Worm (Caenorhabditis elegans) whole organism, L3 larva: Measurements from ENCODE around the gene C04E7.1.
"Not testable (repeated sequence)": the region's sequence is repeated elsewhere in the genome, so short reads cannot be mapped to it uniquely, and the experiment has no call there.

Experiments used
- ZK546.5 ChIP-seq: sonication (generic microtip); optimal IDR thresholded peaks from 2 replicates; lab custom pipeline; 2017; ENCODE audit warnings: missing biosample characterization, missing genetic modification characterization
- aly-2 ChIP-seq: fragments of 150-350 bp; optimal IDR thresholded peaks from 2 replicates; lab custom pipeline; 2014; ENCODE audit warnings: missing biosample characterization, missing genetic modification characterization
- ama-1 ChIP-seq: fragments of 150-350 bp; optimal IDR thresholded peaks from 2 replicates; lab custom pipeline; 2018
- ceh-16 ChIP-seq: sonication (generic microtip); optimal IDR thresholded peaks from 2 replicates; lab custom pipeline; 2017; ENCODE audit warnings: missing biosample characterization, missing genetic modification characterization
- ceh-28 ChIP-seq: fragments of 150-350 bp; optimal IDR thresholded peaks from 2 replicates; lab custom pipeline; 2014; ENCODE audit warnings: missing biosample characterization, missing genetic modification reagents, missing genetic modification characterization
- ceh-82 ChIP-seq: fragments of 150-350 bp; optimal IDR thresholded peaks from 2 replicates; lab custom pipeline; 2014; ENCODE audit warnings: missing biosample characterization, missing genetic modification characterization
- daf-12 ChIP-seq: fragments of 150-350 bp; optimal IDR thresholded peaks from 2 replicates; lab custom pipeline; 2014; ENCODE audit warnings: missing biosample characterization, missing genetic modification reagents, missing genetic modification characterization
- egl-27 ChIP-seq: sonication (generic microtip); optimal IDR thresholded peaks from 4 replicates; lab custom pipeline; 2017; ENCODE audit warnings: missing biosample characterization, missing genetic modification reagents, missing genetic modification characterization
- egl-5 ChIP-seq: fragments of 150-350 bp; optimal IDR thresholded peaks from 2 replicates; lab custom pipeline; 2017; ENCODE audit warnings: missing biosample characterization, missing genetic modification reagents, missing genetic modification characterization, inconsistent platforms
- elt-1 ChIP-seq: fragments of 150-350 bp; optimal IDR thresholded peaks from 2 replicates; lab custom pipeline; 2014; ENCODE audit warnings: missing biosample characterization, missing genetic modification characterization
- elt-2 ChIP-seq: sonication (generic microtip); optimal IDR thresholded peaks from 2 replicates; lab custom pipeline; 2016; ENCODE audit warnings: missing genetic modification reagents, mild to moderate bottlenecking, missing genetic modification characterization, missing compliant biosample characterization
- elt-3 ChIP-seq, 3 experiments: fragments of 150-350 bp in 1 of 3; sonication (generic microtip) in 2 of 3; optimal IDR thresholded peaks; 2 replicates in 2 of 3; 4 replicates in 1 of 3; lab custom pipeline; 2014 to 2017; ENCODE audit warnings: missing biosample characterization in 3 of 3, missing genetic modification characterization in 3 of 3
- eor-1 ChIP-seq, 2 experiments: fragments of 150-350 bp; optimal IDR thresholded peaks; 2 replicates each; lab custom pipeline; 2014 to 2018; ENCODE audit warnings: missing biosample characterization in 2 of 2, missing genetic modification characterization in 2 of 2
- fkh-10 ChIP-seq: sonication (generic microtip); optimal IDR thresholded peaks from 2 replicates; lab custom pipeline; 2017; ENCODE audit warnings: missing biosample characterization, missing genetic modification reagents, missing genetic modification characterization
- fkh-2 ChIP-seq: fragments of 150-350 bp; optimal IDR thresholded peaks from 2 replicates; lab custom pipeline; 2014; ENCODE audit warnings: missing biosample characterization, missing genetic modification reagents, missing genetic modification characterization
- fos-1 ChIP-seq: fragments of 150-350 bp; optimal IDR thresholded peaks from 2 replicates; lab custom pipeline; 2014; ENCODE audit warnings: missing biosample characterization, missing genetic modification characterization
- hmg-11 ChIP-seq: sonication (generic microtip); optimal IDR thresholded peaks from 2 replicates; lab custom pipeline; 2016; ENCODE audit warnings: missing genetic modification characterization, missing compliant biosample characterization
- jun-1 ChIP-seq: fragments of 150-350 bp; optimal IDR thresholded peaks from 2 replicates; lab custom pipeline; 2014; ENCODE audit warnings: missing biosample characterization, missing genetic modification reagents, missing genetic modification characterization
- lin-15B ChIP-seq: fragments of 150-350 bp; optimal IDR thresholded peaks from 2 replicates; lab custom pipeline; 2014; ENCODE audit warnings: missing biosample characterization, missing genetic modification characterization
- lin-39 ChIP-seq: fragments of 150-350 bp; optimal IDR thresholded peaks from 2 replicates; lab custom pipeline; 2018; ENCODE audit warnings: missing biosample characterization, missing genetic modification reagents, missing genetic modification characterization
- lsy-12 ChIP-seq: sonication (generic microtip); optimal IDR thresholded peaks from 2 replicates; lab custom pipeline; 2016; ENCODE audit warnings: mild to moderate bottlenecking, missing genetic modification characterization, missing compliant biosample characterization
- mdl-1 ChIP-seq: fragments of 150-350 bp; optimal IDR thresholded peaks from 2 replicates; lab custom pipeline; 2014; ENCODE audit warnings: missing biosample characterization, missing genetic modification characterization
- mml-1 ChIP-seq: fragments of 150-350 bp; sonication (generic microtip); optimal IDR thresholded peaks from 3 replicates; lab custom pipeline; 2014; ENCODE audit warnings: missing biosample characterization, missing genetic modification characterization
- nfya-1 ChIP-seq: sonication (generic microtip); optimal IDR thresholded peaks from 2 replicates; lab custom pipeline; 2017; ENCODE audit warnings: missing genetic modification characterization, mild to moderate bottlenecking, missing compliant biosample characterization, antibody characterized with exemption, moderate library complexity; ENCODE audit not compliant: insufficient read depth
- nhr-11 ChIP-seq: fragments of 150-350 bp; optimal IDR thresholded peaks from 2 replicates; lab custom pipeline; 2014; ENCODE audit warnings: missing biosample characterization, missing genetic modification characterization
- nhr-12 ChIP-seq: fragments of 150-350 bp; optimal IDR thresholded peaks from 2 replicates; lab custom pipeline; 2014; ENCODE audit warnings: missing biosample characterization, missing genetic modification characterization
- nhr-23 ChIP-seq: fragments of 150-350 bp; optimal IDR thresholded peaks from 2 replicates; lab custom pipeline; 2014; ENCODE audit warnings: missing biosample characterization, missing genetic modification reagents, missing genetic modification characterization
- nhr-25 ChIP-seq: sonication (generic microtip); optimal IDR thresholded peaks from 2 replicates; lab custom pipeline; 2017; ENCODE audit warnings: missing biosample characterization, missing genetic modification characterization
- nhr-28 ChIP-seq: fragments of 150-350 bp; optimal IDR thresholded peaks from 2 replicates; lab custom pipeline; 2014; ENCODE audit warnings: missing biosample characterization, missing genetic modification characterization
- nhr-43 ChIP-seq: sonication (generic microtip); optimal IDR thresholded peaks from 2 replicates; lab custom pipeline; 2016; ENCODE audit warnings: mild to moderate bottlenecking, missing genetic modification characterization, missing compliant biosample characterization; ENCODE audit not compliant: poor library complexity, severe bottlenecking
- nhr-67 ChIP-seq: fragments of 150-350 bp; optimal IDR thresholded peaks from 2 replicates; lab custom pipeline; 2014; ENCODE audit warnings: missing biosample characterization, missing genetic modification characterization
- nhr-76 ChIP-seq: fragments of 150-350 bp; sonication (generic microtip); optimal IDR thresholded peaks from 5 replicates; lab custom pipeline; 2014; ENCODE audit warnings: missing biosample characterization, missing genetic modification characterization
- nhr-77 ChIP-seq: fragments of 150-350 bp; optimal IDR thresholded peaks from 2 replicates; lab custom pipeline; 2014; ENCODE audit warnings: missing biosample characterization, missing genetic modification characterization
- pha-4 ChIP-seq: fragments of 150-350 bp; optimal IDR thresholded peaks from 2 replicates; lab custom pipeline; 2014; ENCODE audit warnings: missing biosample characterization, missing genetic modification reagents, missing genetic modification characterization
- pqm-1 ChIP-seq: fragments of 150-350 bp; optimal IDR thresholded peaks from 2 replicates; lab custom pipeline; 2017; ENCODE audit warnings: missing biosample characterization, missing genetic modification characterization, inconsistent platforms
- sea-2 ChIP-seq: fragments of 150-350 bp; sonication (generic microtip); optimal IDR thresholded peaks from 4 replicates; lab custom pipeline; 2014; ENCODE audit warnings: missing biosample characterization, missing genetic modification reagents, missing genetic modification characterization
- skn-1 ChIP-seq: fragments of 150-350 bp; optimal IDR thresholded peaks from 2 replicates; lab custom pipeline; 2014; ENCODE audit warnings: missing biosample characterization, missing genetic modification characterization
- snpc-4 ChIP-seq: fragments of 150-350 bp; optimal IDR thresholded peaks from 2 replicates; lab custom pipeline; 2014; ENCODE audit warnings: missing biosample characterization, missing genetic modification characterization
- tbx-2 ChIP-seq: sonication (generic microtip); optimal IDR thresholded peaks from 2 replicates; lab custom pipeline; 2016; ENCODE audit warnings: mild to moderate bottlenecking, missing genetic modification characterization, missing compliant biosample characterization
- unc-39 ChIP-seq: sonication (generic microtip); optimal IDR thresholded peaks from 4 replicates; lab custom pipeline; 2017; ENCODE audit warnings: missing biosample characterization, missing genetic modification characterization
- unc-62 ChIP-seq: fragments of 150-350 bp; sonication (generic microtip); optimal IDR thresholded peaks from 4 replicates; lab custom pipeline; 2014; ENCODE audit warnings: missing biosample characterization, missing genetic modification reagents, missing genetic modification characterization
- ztf-11 ChIP-seq: fragments of 150-350 bp; optimal IDR thresholded peaks from 2 replicates; lab custom pipeline; 2014; ENCODE audit warnings: missing biosample characterization, missing genetic modification characterization
- ztf-4 ChIP-seq: fragments of 150-350 bp; optimal IDR thresholded peaks from 2 replicates; lab custom pipeline; 2014; ENCODE audit warnings: missing biosample characterization, missing genetic modification characterization

C04E7.1 gene

ce11 chrX:334452-334851, 23.4 kb upstream of the C04E7.1 start:
- TF ChIP-seq snpc-4 (tag; lab: Kevin White, UChicago) (no peak), nhr-12 (tag; lab: Kevin White, UChicago) (no peak), mdl-1 (tag; lab: Kevin White, UChicago) (no peak), nhr-28 (no peak), aly-2 (tag; lab: Kevin White, UChicago) (no peak), daf-12 (no peak)

- TF ChIP-seq elt-1 (no peak), ZK546.5 (tag; lab: Kevin White, UChicago) (no peak), elt-2 (peak; percentile 37), pqm-1 (tag; lab: Kevin White, UChicago) (peak; percentile 7), nhr-76 (tag; lab: Kevin White, UChicago) (no peak), ama-1 (lab: Kevin White, UChicago) (no peak), ceh-82 (tag; lab: Kevin White, UChicago) (no peak)
Observed at ce11 chrX:343822-344221, 14.1 kb upstream of the C04E7.1 start.

DNA sequence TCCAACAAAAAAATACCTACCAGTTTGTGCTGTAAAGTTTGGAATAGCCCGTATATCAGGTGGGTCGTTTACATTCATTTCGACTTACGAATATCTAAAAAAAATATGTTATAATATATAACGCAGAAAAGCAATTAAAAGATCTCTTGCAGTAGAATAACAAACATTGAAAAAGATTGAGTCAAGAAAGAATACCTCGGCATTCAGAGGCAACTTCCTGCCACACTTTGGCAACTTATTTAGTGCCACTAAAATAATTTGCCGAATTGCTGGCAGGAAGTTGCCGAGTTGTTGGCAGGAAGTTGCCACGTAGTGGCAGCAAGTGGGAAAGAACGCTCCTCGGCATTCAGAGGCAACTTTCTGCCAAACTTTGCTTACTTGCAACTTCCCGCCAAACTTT, 10.8 kb upstream of the C04E7.1 start, which contains the start of gene C04E7.3:
C04E7.3 (minus strand) TSS at position 101 of the 400 bp plus-strand sequence.
- not testable (repeated sequence) for TF ChIP-seq tbx-2 (tag; lab: Kevin White, UChicago); elt-2; aly-2 (tag; lab: Kevin White, UChicago)

DNA sequence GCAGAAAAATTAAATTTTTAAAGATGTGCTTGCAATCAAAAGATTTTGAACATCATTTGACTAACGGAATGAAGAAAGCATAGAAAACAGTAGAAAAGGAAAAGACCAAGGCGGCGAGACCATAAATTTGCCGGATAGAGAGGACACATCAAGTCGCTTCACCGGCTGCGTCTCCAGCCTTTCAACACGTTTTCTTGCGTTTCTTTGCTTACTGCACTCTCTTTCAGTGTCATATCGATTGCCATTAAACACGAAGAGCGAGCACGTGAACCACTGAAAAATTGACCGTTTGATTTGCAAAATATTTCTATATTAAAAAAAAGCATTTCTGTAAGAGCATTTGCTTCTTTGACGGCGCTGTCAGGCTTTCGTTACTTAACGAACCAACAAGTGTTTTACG, 9.8 kb upstream of the C04E7.1 start:
- TF ChIP-seq ceh-28 (tag; lab: Kevin White, UChicago) (peak; percentile 52), nfya-1 (peak; percentile 53), lin-39 (peak; percentile 57), pha-4 (tag; lab: Kevin White, UChicago) (peak; percentile 14), hmg-11 (tag; lab: Kevin White, UChicago) (peak; percentile 40), skn-1 (tag; lab: Kevin White, UChicago) (no peak), fkh-10 (GFP tag; lab: Kevin White, UChicago) (no peak), elt-2 (peak; percentile 12), egl-5 (peak; percentile 66)

DNA sequence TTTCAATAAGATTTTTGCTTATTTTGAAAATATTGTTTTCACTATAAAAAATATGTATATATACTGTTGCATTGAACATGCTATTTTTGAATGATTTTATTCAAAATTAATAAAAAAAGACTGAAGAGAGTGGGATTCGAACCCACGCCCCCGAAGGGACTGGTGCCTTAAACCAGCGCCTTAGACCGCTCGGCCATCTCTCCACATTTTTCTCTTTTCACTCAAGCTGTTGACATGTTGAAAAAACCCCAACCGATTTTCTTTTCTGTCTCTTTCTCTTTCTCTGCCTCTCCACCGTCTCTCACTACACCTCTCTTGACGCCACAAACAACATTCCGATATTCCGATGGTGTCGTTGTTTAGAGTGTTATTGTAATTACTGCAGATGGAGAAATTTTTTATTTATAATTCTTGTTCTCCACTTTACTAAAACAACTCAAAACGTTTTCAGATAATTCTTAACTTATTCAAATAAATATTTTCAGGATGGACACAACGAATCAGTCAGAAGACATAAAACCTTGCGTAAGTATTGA, 4.7 kb upstream of the C04E7.1 start, which contains the start of gene sor-3:
sor-3 (plus strand) TSS at position 486 of the 536 bp plus-strand sequence.
- TF ChIP-seq mml-1 (tag; lab: Kevin White, UChicago) = no peak
- no peak for TF ChIP-seq fkh-2 (tag; lab: Kevin White, UChicago)
- no peak for TF ChIP-seq nhr-76 (tag; lab: Kevin White, UChicago)
- no peak for TF ChIP-seq elt-1
- TF ChIP-seq eor-1 (tag; optimal IDR thresholded peaks at IDR 0.05; lab: Kevin White, UChicago) = no peak
- peak; percentile 75 for TF ChIP-seq nhr-43 (tag; lab: Kevin White, UChicago)
- TF ChIP-seq ceh-16 (tag; lab: Kevin White, UChicago) = peak; percentile 39
- no peak for TF ChIP-seq unc-39
- no peak for TF ChIP-seq sea-2 (GFP tag; lab: Kevin White, UChicago)
- peak; percentile 98 for TF ChIP-seq hmg-11 (tag; lab: Kevin White, UChicago)
- no peak for TF ChIP-seq fos-1
- peak; percentile 67 for TF ChIP-seq nhr-23 (tag; lab: Kevin White, UChicago)
- TF ChIP-seq lin-39 = peak; percentile 79
- no peak for TF ChIP-seq nhr-67 (tag; lab: Kevin White, UChicago)
- peak; percentile 69 for TF ChIP-seq jun-1 (tag; lab: Kevin White, UChicago)
- peak; percentile 28 for TF ChIP-seq nhr-11 (tag; lab: Kevin White, UChicago)
- TF ChIP-seq nhr-25 = peak; percentile 71
- TF ChIP-seq nfya-1 = peak; percentile 87
- no peak for TF ChIP-seq nhr-77 (tag; lab: Kevin White, UChicago)
- TF ChIP-seq lin-15B (tag; lab: Kevin White, UChicago) = peak; percentile 53
- TF ChIP-seq ceh-82 (tag; lab: Kevin White, UChicago) = peak; percentile 67
- peak; percentile 42 for TF ChIP-seq egl-27 (tag; lab: Kevin White, UChicago)
- no peak for TF ChIP-seq elt-3 (tag; optimal IDR thresholded peaks at IDR 0.05; lab: Kevin White, UChicago)
- no peak for TF ChIP-seq ZK546.5 (tag; lab: Kevin White, UChicago)
- peak; percentile 26 for TF ChIP-seq unc-62 (GFP tag; lab: Kevin White, UChicago)
- peak; percentile 84 for TF ChIP-seq pha-4 (tag; lab: Kevin White, UChicago)
- TF ChIP-seq elt-2 = peak; percentile 61
- peak; percentile 38 for TF ChIP-seq lsy-12 (tag; lab: Kevin White, UChicago)
- TF ChIP-seq ztf-4 (tag; lab: Kevin White, UChicago) = no peak
- TF ChIP-seq pqm-1 (tag; lab: Kevin White, UChicago) = peak; percentile 50
- peak; percentile 85 for TF ChIP-seq skn-1 (tag; lab: Kevin White, UChicago)
- TF ChIP-seq fkh-10 (GFP tag; lab: Kevin White, UChicago) = peak; percentile 74
- TF ChIP-seq mdl-1 (tag; lab: Kevin White, UChicago) = peak; percentile 52
- TF ChIP-seq ztf-11 (tag; lab: Kevin White, UChicago) = no peak
- TF ChIP-seq snpc-4 (tag; lab: Kevin White, UChicago) = peak; percentile 36
- TF ChIP-seq aly-2 (tag; lab: Kevin White, UChicago) = no peak
